Fruit fly (Drosophila melanogaster) whole organism, embryonic: Measurements from ENCODE around the gene pim.
A peak's percentile ranks its signal among the peaks of the same experiment; 100 is the strongest.

Source experiments
- CG10147 ChIP-seq: fragments of 200-800 bp; sonication (Bioruptor generic); optimal IDR thresholded peaks from 2 replicates; lab custom pipeline; 2019; ENCODE audit warnings: missing biosample characterization, mild to moderate bottlenecking, missing genetic modification characterization, moderate library complexity
- CG10431 ChIP-seq: fragments of 200-800 bp; sonication (Bioruptor generic); optimal IDR thresholded peaks from 3 replicates; lab custom pipeline; 2018; ENCODE audit warnings: missing biosample characterization, mild to moderate bottlenecking, missing genetic modification characterization
- CG10565 ChIP-seq: fragments of 200-800 bp; sonication (Bioruptor generic); optimal IDR thresholded peaks from 3 replicates; lab custom pipeline; 2016; ENCODE audit warnings: missing biosample characterization, mild to moderate bottlenecking, missing genetic modification characterization
- CG11504 ChIP-seq: fragments of 200-800 bp; sonication (Bioruptor generic); optimal IDR thresholded peaks from 3 replicates; lab custom pipeline; 2019; ENCODE audit warnings: missing biosample characterization, mild to moderate bottlenecking, missing genetic modification characterization, moderate library complexity
- CG11695 ChIP-seq: fragments of 200-800 bp; sonication (Bioruptor generic); IDR thresholded peaks from 3 replicates; pipeline ENCODE4 v1.3.6; 2022; ENCODE audit warnings: missing biosample characterization, missing genetic modification characterization
- CG11696 ChIP-seq: fragments of 200-800 bp; sonication (Bioruptor generic); IDR thresholded peaks from 2 replicates; pipeline ENCODE4 v1.3.6; 2022; ENCODE audit warnings: missing biosample characterization, missing genetic modification characterization
- CG12104 ChIP-seq: fragments of 200-800 bp; sonication (Bioruptor generic); optimal IDR thresholded peaks from 3 replicates; lab custom pipeline; 2016; ENCODE audit warnings: missing biosample characterization, missing genetic modification characterization
- CG12236 ChIP-seq: fragments of 200-800 bp; sonication (Bioruptor generic); optimal IDR thresholded peaks from 2 replicates; lab custom pipeline; 2016; ENCODE audit warnings: missing biosample characterization, missing genetic modification characterization
- CG13424 ChIP-seq: fragments of 200-800 bp; sonication (Bioruptor generic); optimal IDR thresholded peaks from 2 replicates; lab custom pipeline; 2019; ENCODE audit warnings: missing biosample characterization, mild to moderate bottlenecking, missing genetic modification characterization, moderate library complexity
- CG14710 ChIP-seq: fragments of 200-800 bp; sonication (Bioruptor generic); optimal IDR thresholded peaks from 3 replicates; lab custom pipeline; 2019; ENCODE audit warnings: missing biosample characterization, mild to moderate bottlenecking, missing genetic modification characterization, moderate library complexity
- CG15601 ChIP-seq: fragments of 200-800 bp; sonication (Bioruptor generic); optimal IDR thresholded peaks from 3 replicates; lab custom pipeline; 2019; ENCODE audit warnings: missing biosample characterization, mild to moderate bottlenecking, missing genetic modification characterization, moderate library complexity
- CG17912 ChIP-seq: fragments of 200-800 bp; sonication (Bioruptor generic); optimal IDR thresholded peaks from 2 replicates; lab custom pipeline; 2018; ENCODE audit warnings: missing biosample characterization, mild to moderate bottlenecking, missing genetic modification characterization
- CG1832 ChIP-seq: fragments of 200-800 bp; sonication (Bioruptor generic); optimal IDR thresholded peaks from 2 replicates; lab custom pipeline; 2017; ENCODE audit warnings: missing biosample characterization, mild to moderate bottlenecking, missing genetic modification characterization, inconsistent platforms
- CG18764 ChIP-seq: fragments of 200-800 bp; sonication (Bioruptor generic); optimal IDR thresholded peaks from 3 replicates; lab custom pipeline; 2016; ENCODE audit warnings: missing biosample characterization, missing genetic modification characterization
- CG2120 ChIP-seq: fragments of 200-800 bp; sonication (Bioruptor generic); optimal IDR thresholded peaks from 3 replicates; lab custom pipeline; 2016; ENCODE audit warnings: missing biosample characterization, missing genetic modification characterization
- CG2712 ChIP-seq: fragments of 200-800 bp; optimal IDR thresholded peaks from 3 replicates; lab custom pipeline; 2019; ENCODE audit warnings: missing biosample characterization, mild to moderate bottlenecking, missing genetic modification characterization, moderate library complexity
- CG32772 ChIP-seq: fragments of 200-800 bp; sonication (Bioruptor generic); IDR thresholded peaks from 2 replicates; pipeline ENCODE4 v1.3.6; 2022; ENCODE audit warnings: missing biosample characterization, missing genetic modification characterization
- CG3838 ChIP-seq: fragments of 200-800 bp; sonication (Bioruptor generic); optimal IDR thresholded peaks from 3 replicates; lab custom pipeline; 2016; ENCODE audit warnings: missing biosample characterization, missing genetic modification characterization
- CG4404 ChIP-seq: fragments of 200-800 bp; sonication (Bioruptor generic); IDR thresholded peaks from 2 replicates; pipeline ENCODE4 v1.3.6; 2022; ENCODE audit warnings: missing biosample characterization, missing genetic modification characterization
- CG7357 ChIP-seq: fragments of 200-800 bp; sonication (Bioruptor generic); IDR thresholded peaks from 3 replicates; pipeline ENCODE4 v1.3.6; 2022; ENCODE audit warnings: missing biosample characterization, missing genetic modification characterization
- CG8089 ChIP-seq: fragments of 200-800 bp; sonication (Bioruptor generic); optimal IDR thresholded peaks from 3 replicates; lab custom pipeline; 2016; ENCODE audit warnings: missing biosample characterization, missing genetic modification characterization
- Fer3 ChIP-seq: fragments of 200-800 bp; sonication (Bioruptor generic); optimal IDR thresholded peaks from 2 replicates; lab custom pipeline; 2018; ENCODE audit warnings: missing biosample characterization, mild to moderate bottlenecking, missing genetic modification characterization, moderate library complexity
- Hey ChIP-seq: fragments of 200-800 bp; sonication (Bioruptor generic); optimal IDR thresholded peaks from 3 replicates; lab custom pipeline; 2018; ENCODE audit warnings: missing biosample characterization, mild to moderate bottlenecking, missing genetic modification characterization
- Hr78 ChIP-seq, 2 experiments: fragments of 200-800 bp in 1 of 2; fragments of >200 bp in 1 of 2; sonication (Bioruptor generic) in 1 of 2; optimal IDR thresholded peaks; 2 replicates each; lab custom pipeline; 2017 to 2019; ENCODE audit warnings: missing biosample characterization in 2 of 2, missing genetic modification characterization in 2 of 2, mild to moderate bottlenecking in 1 of 2, moderate library complexity in 1 of 2
- Lhr ChIP-seq: fragments of 200-800 bp; sonication (Bioruptor generic); optimal IDR thresholded peaks from 3 replicates; lab custom pipeline; 2017; ENCODE audit warnings: mild to moderate bottlenecking, missing biosample characterization, missing genetic modification reagents, missing genetic modification characterization
- NfI ChIP-seq: fragments of 200-800 bp; sonication (Bioruptor generic); optimal IDR thresholded peaks from 3 replicates; lab custom pipeline; 2018; ENCODE audit warnings: missing biosample characterization, mild to moderate bottlenecking, missing genetic modification characterization, moderate library complexity
- Oaz ChIP-seq: fragments of 200-800 bp; sonication (Bioruptor generic); IDR thresholded peaks from 2 replicates; pipeline ENCODE4 v1.3.6; 2022; ENCODE audit warnings: missing biosample characterization, missing genetic modification characterization
- Scr ChIP-seq: fragments of 200-800 bp; sonication (Bioruptor generic); IDR thresholded peaks from 2 replicates; pipeline ENCODE4 v1.3.6; 2022; ENCODE audit warnings: missing biosample characterization, missing genetic modification characterization; ENCODE audit not compliant: partially characterized antibody
- YL-1 ChIP-seq: fragments of 200-800 bp; sonication (Bioruptor generic); optimal IDR thresholded peaks from 3 replicates; lab custom pipeline; 2017; ENCODE audit warnings: missing biosample characterization, mild to moderate bottlenecking, missing genetic modification characterization
- bcd ChIP-seq: fragments of 200-800 bp; sonication (Bioruptor generic); optimal IDR thresholded peaks from 2 replicates; lab custom pipeline; 2017; ENCODE audit warnings: missing biosample characterization, mild to moderate bottlenecking, missing genetic modification characterization
- cad ChIP-seq: fragments of >200 bp; optimal IDR thresholded peaks from 2 replicates; lab custom pipeline; 2017; ENCODE audit warnings: missing biosample characterization, missing genetic modification characterization
- crol ChIP-seq: fragments of 200-800 bp; sonication (Bioruptor generic); IDR thresholded peaks from 2 replicates; pipeline ENCODE4 v1.3.6; 2022; ENCODE audit warnings: missing biosample characterization, missing genetic modification characterization
- dati ChIP-seq: fragments of 200-800 bp; sonication (Bioruptor generic); IDR thresholded peaks from 2 replicates; pipeline ENCODE4 v1.3.6; 2022; ENCODE audit warnings: missing biosample characterization, missing genetic modification characterization
- dpn ChIP-seq, 2 experiments: fragments of 200-800 bp; sonication (Bioruptor generic); optimal IDR thresholded peaks; 3 replicates each; lab custom pipeline; 2016; ENCODE audit warnings: missing biosample characterization in 2 of 2, missing genetic modification characterization in 2 of 2
- grn ChIP-seq: fragments of 200-800 bp; sonication (Bioruptor generic); optimal IDR thresholded peaks from 3 replicates; lab custom pipeline; 2017; ENCODE audit warnings: missing biosample characterization, missing genetic modification characterization
- h ChIP-seq: fragments of >200 bp; optimal IDR thresholded peaks from 2 replicates; lab custom pipeline; 2017
- ind ChIP-seq: fragments of 200-800 bp; sonication (Bioruptor generic); optimal IDR thresholded peaks from 3 replicates; lab custom pipeline; 2016; ENCODE audit warnings: missing biosample characterization, missing genetic modification characterization
- inv ChIP-seq: fragments of 200-800 bp; sonication (Bioruptor generic); IDR thresholded peaks from 2 replicates; pipeline ENCODE4 v1.3.6; 2022; ENCODE audit warnings: missing biosample characterization, missing genetic modification characterization; ENCODE audit not compliant: partially characterized antibody
- lola ChIP-seq, 3 experiments: fragments of >200 bp in 2 of 3; fragments of 200-800 bp in 1 of 3; sonication (Bioruptor generic) in 1 of 3; optimal IDR thresholded peaks; 2 replicates each; lab custom pipeline; 2017 to 2019; ENCODE audit warnings: missing biosample characterization in 3 of 3, missing genetic modification characterization in 3 of 3, mild to moderate bottlenecking in 1 of 3, moderate library complexity in 1 of 3
- mld ChIP-seq: fragments of 200-800 bp; sonication (Bioruptor generic); IDR thresholded peaks from 3 replicates; pipeline ENCODE4 v1.3.6; 2022; ENCODE audit warnings: missing biosample characterization, missing genetic modification characterization; ENCODE audit not compliant: partially characterized antibody
- onecut ChIP-seq: fragments of 200-800 bp; sonication (Bioruptor generic); IDR thresholded peaks from 2 replicates; pipeline ENCODE4 v1.3.6; 2022; ENCODE audit warnings: missing biosample characterization, missing genetic modification characterization
- peb ChIP-seq: fragments of 200-800 bp; sonication (Bioruptor generic); IDR thresholded peaks from 2 replicates; pipeline ENCODE4 v1.3.6; 2022; ENCODE audit warnings: missing biosample characterization, missing genetic modification characterization
- pita ChIP-seq: fragments of 200-800 bp; sonication (Bioruptor generic); optimal IDR thresholded peaks from 2 replicates; lab custom pipeline; 2017; ENCODE audit warnings: missing biosample characterization, mild to moderate bottlenecking, missing genetic modification characterization
- pros ChIP-seq: fragments of 200-800 bp; sonication (Bioruptor generic); optimal IDR thresholded peaks from 3 replicates; lab custom pipeline; 2019; ENCODE audit warnings: missing biosample characterization, mild to moderate bottlenecking, missing genetic modification characterization, moderate library complexity
- psq ChIP-seq: fragments of 200-800 bp; sonication (Bioruptor generic); optimal IDR thresholded peaks from 2 replicates; lab custom pipeline; 2017; ENCODE audit warnings: missing biosample characterization, missing genetic modification characterization
- run ChIP-seq: fragments of 200-800 bp; sonication (Bioruptor generic); optimal IDR thresholded peaks from 3 replicates; lab custom pipeline; 2018; ENCODE audit warnings: missing biosample characterization, mild to moderate bottlenecking, missing genetic modification characterization
- sna ChIP-seq: fragments of 200-800 bp; sonication (Bioruptor generic); IDR thresholded peaks from 2 replicates; pipeline ENCODE4 v1.3.6; 2022; ENCODE audit warnings: missing biosample characterization, missing genetic modification characterization; ENCODE audit not compliant: partially characterized antibody
- tll ChIP-seq, 2 experiments: fragments of 200-800 bp in 1 of 2; fragments of >200 bp in 1 of 2; sonication (Bioruptor generic) in 1 of 2; optimal IDR thresholded peaks; 2 replicates each; lab custom pipeline; 2017 to 2019; ENCODE audit warnings: missing biosample characterization in 2 of 2, missing genetic modification characterization in 2 of 2, mild to moderate bottlenecking in 1 of 2, moderate library complexity in 1 of 2
- unpg ChIP-seq: fragments of 200-800 bp; sonication (Bioruptor generic); optimal IDR thresholded peaks from 3 replicates; lab custom pipeline; 2018; ENCODE audit warnings: missing biosample characterization, mild to moderate bottlenecking, missing genetic modification characterization, moderate library complexity
- zfh1 ChIP-seq: fragments of 200-800 bp; sonication (Bioruptor generic); IDR thresholded peaks from 3 replicates; pipeline ENCODE4 v1.3.6; 2022; ENCODE audit warnings: missing biosample characterization, missing genetic modification characterization

The pim gene

DNA sequence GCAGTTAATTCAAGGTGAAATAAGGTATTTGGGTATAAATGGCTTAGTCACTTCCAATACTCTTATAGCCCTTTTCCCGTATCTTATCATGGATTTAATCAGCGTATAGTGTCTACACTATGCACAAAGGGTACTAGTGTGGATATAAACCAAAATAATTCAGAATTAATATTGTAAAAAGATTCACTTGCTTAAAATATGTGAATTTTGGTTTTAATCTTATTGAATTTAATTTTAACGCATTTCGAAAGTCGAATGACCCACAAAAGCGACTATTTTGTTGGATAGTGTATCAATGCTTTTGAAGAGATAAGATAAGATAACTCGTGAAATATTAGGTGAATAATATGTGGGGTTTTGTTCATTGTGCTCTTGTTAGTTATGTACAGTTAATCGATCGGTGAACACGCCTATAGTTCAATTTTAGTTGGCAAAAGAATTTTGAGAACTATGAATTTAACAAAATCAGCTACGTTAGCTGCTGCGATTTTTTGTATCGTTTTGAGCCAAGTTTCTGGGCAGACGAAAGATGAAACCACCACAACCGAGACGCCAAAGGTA, 19.2 kb downstream of the pim start, which contains the start of gene CG5096 (continued):
- TF ChIP-seq Hr78 (GFP tag; optimal IDR thresholded peaks at IDR 0.05; lab: Kevin White, UChicago), result no peak
- TF ChIP-seq sna (GFP tag; lab: Robert Waterston, UW), result no peak
- TF ChIP-seq grn, result peak; percentile 97
- peak; percentile 85 for TF ChIP-seq CG10147 (GFP tag; lab: Kevin White, UChicago)
- no peak for TF ChIP-seq inv (GFP tag; lab: Robert Waterston, UW)
- TF ChIP-seq CG15601 (tag; lab: Kevin White, UChicago), result peak; percentile 83
- TF ChIP-seq CG4404, result no peak
- TF ChIP-seq CG32772, result peak; percentile 79
- peak; percentile 66 for TF ChIP-seq CG12104
- TF ChIP-seq dpn (GFP tag; optimal IDR thresholded peaks at IDR 0.05; lab: Kevin White, UChicago), result peak; percentile 80 to 82
- peak in 1 of 3 experiments; percentile 58 for TF ChIP-seq lola (GFP tag; optimal IDR thresholded peaks at IDR 0.05; lab: Kevin White, UChicago)
- no peak for TF ChIP-seq h
- TF ChIP-seq Oaz (GFP tag; lab: Robert Waterston, UW), result peak; percentile 85
- TF ChIP-seq CG7357, result peak; percentile 75
- TF ChIP-seq crol (GFP tag; lab: Robert Waterston, UW), result no peak
- TF ChIP-seq peb (GFP tag; lab: Robert Waterston, UW), result peak; percentile 42; the same call in 1 of the 2 replicates
- TF ChIP-seq pita (GFP tag; lab: Kevin White, UChicago), result no peak
- TF ChIP-seq CG11696 (GFP tag; lab: Robert Waterston, UW), result peak; percentile 75
- peak; percentile 93 for TF ChIP-seq CG11695 (GFP tag; lab: Robert Waterston, UW)
- peak; percentile 67 for TF ChIP-seq CG14710 (tag; lab: Kevin White, UChicago)
- TF ChIP-seq NfI (GFP tag; lab: Kevin White, UChicago), result peak; percentile 89
- TF ChIP-seq CG8089 (GFP tag; lab: Kevin White, UChicago), result peak; percentile 64
- TF ChIP-seq CG11504 (tag; lab: Kevin White, UChicago), result peak; percentile 92
- no peak for TF ChIP-seq Scr (GFP tag; lab: Robert Waterston, UW)
- TF ChIP-seq psq, result peak; percentile 49
- no peak for TF ChIP-seq Lhr (GFP tag; lab: Kevin White, UChicago)
- TF ChIP-seq YL-1 (GFP tag; lab: Kevin White, UChicago), result peak; percentile 35
- peak; percentile 43 for TF ChIP-seq CG17912
- TF ChIP-seq CG18764, result peak; percentile 68
- TF ChIP-seq ind (GFP tag; lab: Kevin White, UChicago), result peak; percentile 85
- TF ChIP-seq run (tag; lab: Kevin White, UChicago), result peak; percentile 83
- peak; percentile 96 for TF ChIP-seq CG2120 (GFP tag; lab: Kevin White, UChicago)
- TF ChIP-seq unpg (GFP tag; lab: Kevin White, UChicago), result peak; percentile 92
- no peak for TF ChIP-seq mld (GFP tag; lab: Robert Waterston, UW)
- TF ChIP-seq CG2712, result peak; percentile 90
- TF ChIP-seq cad, result no peak
- no peak for TF ChIP-seq tll (GFP tag; optimal IDR thresholded peaks at IDR 0.05; lab: Kevin White, UChicago)
- peak; percentile 81 for TF ChIP-seq onecut (GFP tag; lab: Robert Waterston, UW)
- TF ChIP-seq bcd (GFP tag; lab: Kevin White, UChicago), result peak; percentile 79
- peak; percentile 93 for TF ChIP-seq CG13424 (tag; lab: Kevin White, UChicago)
- TF ChIP-seq pros, result no peak
- peak; percentile 49 for TF ChIP-seq CG12236 (GFP tag; lab: Kevin White, UChicago)
- TF ChIP-seq CG10431, result no peak
- TF ChIP-seq CG10565, result no peak
- peak; percentile 96 for TF ChIP-seq Fer3 (tag; lab: Kevin White, UChicago)
- no peak for TF ChIP-seq CG1832 (GFP tag; lab: Kevin White, UChicago)
- peak; percentile 49 for TF ChIP-seq CG3838 (GFP tag; lab: Kevin White, UChicago)
- peak; percentile 87 for TF ChIP-seq zfh1 (GFP tag; lab: Robert Waterston, UW)
- peak; percentile 63; the same call in 1 of the 2 replicates for TF ChIP-seq dati (GFP tag; lab: Robert Waterston, UW)
- TF ChIP-seq Hey (tag; lab: Kevin White, UChicago), result no peak
